Worm (Caenorhabditis elegans) whole organism, midembryonic: ENCODE results near the gene F59A1.6.

ENCODE experiments used
- T22C8.4 ChIP-seq: fragments of 200-800 bp; sonication (Bioruptor generic); IDR thresholded peaks from 2 replicates; pipeline ENCODE4 v1.3.6; 2022; ENCODE audit warnings: missing genetic modification characterization, missing compliant biosample characterization
- cog-1 ChIP-seq: sonication (generic microtip); optimal IDR thresholded peaks from 2 replicates; lab custom pipeline; 2016; ENCODE audit warnings: missing genetic modification characterization, missing compliant biosample characterization
- flt-1 ChIP-seq: fragments of 200-800 bp; sonication (Bioruptor generic); IDR thresholded peaks from 2 replicates; pipeline ENCODE4 v1.3.6; 2022; ENCODE audit warnings: missing genetic modification characterization, missing compliant biosample characterization
- klf-2 ChIP-seq: fragments of 200-800 bp; sonication (Bioruptor generic); conservative IDR thresholded peaks from 2 replicates; pipeline ENCODE4 v1.3.6; 2022; ENCODE audit warnings: missing genetic modification reagents, missing genetic modification characterization, missing compliant biosample characterization
- med-1 ChIP-seq: sonication (generic microtip); optimal IDR thresholded peaks from 2 replicates; lab custom pipeline; 2017; ENCODE audit warnings: missing genetic modification characterization, mild to moderate bottlenecking, missing compliant biosample characterization, antibody characterized with exemption, missing genetic modification reagents; ENCODE audit not compliant: insufficient read depth
- ref-1 ChIP-seq: fragments of 200-800 bp; sonication (Bioruptor generic); conservative IDR thresholded peaks from 2 replicates; pipeline ENCODE4 v1.3.6; 2022; ENCODE audit warnings: missing genetic modification reagents, missing genetic modification characterization, missing compliant biosample characterization
- tab-1 ChIP-seq: fragments of 200-800 bp; sonication (Bioruptor generic); IDR thresholded peaks from 2 replicates; pipeline ENCODE4 v1.3.6; 2022; ENCODE audit warnings: missing genetic modification characterization, missing compliant biosample characterization
- ztf-23 ChIP-seq: fragments of 200-800 bp; sonication (Bioruptor generic); IDR thresholded peaks from 2 replicates; pipeline ENCODE4 v1.3.6; 2022; ENCODE audit warnings: missing genetic modification reagents, missing genetic modification characterization, missing compliant biosample characterization
- ztf-29 ChIP-seq: fragments of 200-800 bp; sonication (Bioruptor generic); IDR thresholded peaks from 2 replicates; pipeline ENCODE4 v1.3.6; 2022; ENCODE audit warnings: missing genetic modification reagents, missing genetic modification characterization, missing compliant biosample characterization

The F59A1.6 gene

DNA sequence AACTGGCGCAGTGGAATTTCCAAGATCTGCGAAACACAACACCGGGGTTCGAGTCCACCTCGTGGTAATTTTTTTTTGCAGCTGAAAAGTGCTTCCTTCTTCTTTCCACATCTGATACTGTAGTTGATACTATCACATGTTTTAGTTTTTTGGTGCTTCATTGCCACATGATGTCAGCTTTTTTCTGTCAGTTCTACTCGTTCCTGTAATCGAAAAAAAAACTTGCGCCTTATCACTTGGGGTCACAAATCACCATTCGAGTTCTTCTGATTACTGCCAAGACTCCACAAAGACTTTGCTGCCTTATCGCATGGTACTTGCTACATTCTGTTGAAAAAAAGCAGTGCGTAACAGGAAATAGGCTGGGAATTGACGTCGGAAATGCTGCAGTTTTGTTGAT lies 36.8 kb downstream of the F59A1.6 start:
- TF ChIP-seq ztf-23 (GFP tag; lab: Robert Waterston, UW) (no peak), ref-1 (no peak), klf-2 (GFP tag; lab: Robert Waterston, UW) (no peak), cog-1 (tag; lab: Kevin White, UChicago) (no peak), T22C8.4 (GFP tag; lab: Robert Waterston, UW) (no peak), ztf-29 (GFP tag; lab: Robert Waterston, UW) (no peak), flt-1 (GFP tag; lab: Robert Waterston, UW) (no peak), tab-1 (GFP tag; lab: Robert Waterston, UW) (no peak), med-1 (no peak)

ce11 chrV:17722553-17722952 lies 37.6 kb downstream of the F59A1.6 start:
- TF ChIP-seq ztf-23 (GFP tag; lab: Robert Waterston, UW) (no peak), cog-1 (tag; lab: Kevin White, UChicago) (no peak), tab-1 (GFP tag; lab: Robert Waterston, UW) (no peak), ztf-29 (GFP tag; lab: Robert Waterston, UW) (no peak), ref-1 (no peak), klf-2 (GFP tag; lab: Robert Waterston, UW) (no peak)

DNA sequence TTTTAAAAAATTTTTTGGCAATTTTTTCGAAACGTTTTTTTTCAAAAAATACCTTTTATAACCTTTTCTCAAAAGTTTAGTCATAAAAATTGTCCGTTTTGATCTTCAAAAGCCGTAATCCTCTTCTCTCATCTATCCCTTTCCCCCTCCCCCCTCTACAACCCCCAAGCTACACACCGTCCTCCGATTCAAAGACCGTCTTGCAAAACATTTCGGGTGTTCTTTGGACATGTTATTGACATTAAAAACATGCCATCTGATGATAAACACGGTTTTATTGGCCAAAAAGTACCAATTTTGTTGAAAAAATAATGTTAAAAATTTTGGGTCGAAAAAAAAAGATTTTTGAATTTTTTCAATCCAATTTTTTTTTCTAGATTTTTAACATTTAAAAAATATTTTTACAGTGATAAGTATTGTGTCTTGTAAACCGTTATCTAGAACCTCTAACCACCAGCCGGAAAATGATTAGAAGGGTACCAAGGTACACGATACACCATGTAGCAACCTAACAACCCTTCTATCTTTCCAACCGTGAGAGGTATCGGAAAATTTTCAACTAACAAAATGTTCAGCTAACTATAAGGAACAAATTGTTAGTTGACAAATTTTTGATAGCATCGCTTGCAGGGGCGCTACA lies 38.3 kb downstream of the F59A1.6 start:
- TF ChIP-seq klf-2 (GFP tag; lab: Robert Waterston, UW) = no peak
- TF ChIP-seq ztf-29 (GFP tag; lab: Robert Waterston, UW) = no peak
- no peak for TF ChIP-seq T22C8.4 (GFP tag; lab: Robert Waterston, UW)
- TF ChIP-seq flt-1 (GFP tag; lab: Robert Waterston, UW) = no peak
- no peak for TF ChIP-seq tab-1 (GFP tag; lab: Robert Waterston, UW)
- no peak for TF ChIP-seq ztf-23 (GFP tag; lab: Robert Waterston, UW)
- no peak for TF ChIP-seq cog-1 (tag; lab: Kevin White, UChicago)
- TF ChIP-seq ref-1 = no peak
- no peak for TF ChIP-seq med-1

- TF ChIP-seq tab-1 (GFP tag; lab: Robert Waterston, UW) = no peak
- TF ChIP-seq cog-1 (tag; lab: Kevin White, UChicago) = no peak
- TF ChIP-seq ref-1 = no peak
- TF ChIP-seq med-1 = no peak
- TF ChIP-seq T22C8.4 (GFP tag; lab: Robert Waterston, UW) = no peak
- TF ChIP-seq flt-1 (GFP tag; lab: Robert Waterston, UW) = no peak
- TF ChIP-seq ztf-23 (GFP tag; lab: Robert Waterston, UW) = no peak
- TF ChIP-seq klf-2 (GFP tag; lab: Robert Waterston, UW) = no peak
- TF ChIP-seq ztf-29 (GFP tag; lab: Robert Waterston, UW) = no peak
Observed at ce11 chrV:17724704-17725103, 39.8 kb downstream of the F59A1.6 start, which contains the start of gene fat-5. TSS of gene fat-5 (plus strand) at chrV:17725004.

DNA sequence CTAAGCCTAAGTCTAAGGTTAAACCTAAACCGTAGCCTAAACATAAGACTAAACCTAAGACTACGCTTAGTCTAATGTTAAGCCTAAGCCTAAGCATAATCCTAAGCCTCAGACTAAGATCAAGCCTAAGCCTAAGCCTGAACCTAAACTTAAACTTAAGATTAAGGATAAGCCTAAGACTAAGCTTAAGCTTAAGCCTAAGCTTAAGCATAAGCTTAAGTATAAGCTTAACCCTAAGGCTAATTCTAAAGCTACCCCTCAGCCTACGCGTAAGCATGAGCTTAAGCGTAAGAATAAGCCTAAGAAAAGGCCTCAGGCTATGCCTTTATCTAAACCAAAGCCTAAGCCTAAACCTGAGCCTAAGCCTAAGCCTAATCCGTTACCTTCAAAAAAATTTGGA lies 43.4 kb downstream of the F59A1.6 start:
- TF ChIP-seq flt-1 (GFP tag; lab: Robert Waterston, UW) = no peak
- TF ChIP-seq klf-2 (GFP tag; lab: Robert Waterston, UW) = no peak

DNA sequence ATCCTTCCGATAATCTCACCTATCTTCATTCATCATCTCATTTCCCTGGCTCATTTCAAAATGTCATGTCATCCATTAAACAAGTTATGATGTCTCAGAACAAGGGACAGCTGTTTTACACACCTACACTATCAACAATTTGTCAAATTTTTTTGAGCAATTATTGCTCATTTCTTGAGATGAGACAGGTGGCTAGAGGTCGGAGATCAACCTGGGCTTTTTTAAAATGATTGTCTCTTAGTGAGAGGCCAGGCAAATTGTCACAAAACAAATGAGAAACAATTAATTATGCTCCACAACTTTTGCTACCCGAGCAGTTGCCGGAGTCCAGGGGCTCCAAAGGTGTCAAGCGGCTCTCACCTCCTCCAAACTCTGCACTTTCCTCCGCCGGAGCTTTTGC lies 43.8 kb downstream of the F59A1.6 start:
- TF ChIP-seq T22C8.4 (GFP tag; lab: Robert Waterston, UW) = no peak
- TF ChIP-seq ztf-29 (GFP tag; lab: Robert Waterston, UW) = no peak
- TF ChIP-seq flt-1 (GFP tag; lab: Robert Waterston, UW) = no peak
- no peak for TF ChIP-seq klf-2 (GFP tag; lab: Robert Waterston, UW)
- TF ChIP-seq ref-1 = no peak
- TF ChIP-seq cog-1 (tag; lab: Kevin White, UChicago) = no peak
- TF ChIP-seq tab-1 (GFP tag; lab: Robert Waterston, UW) = no peak
- no peak for TF ChIP-seq ztf-23 (GFP tag; lab: Robert Waterston, UW)
- TF ChIP-seq med-1 = no peak

ce11 chrV:17732516-17732915 lies 47.6 kb downstream of the F59A1.6 start, which contains the start of gene twk-42:
TSS of gene twk-42 (minus strand) at chrV:17732616.
- TF ChIP-seq ref-1 = no peak
- no peak for TF ChIP-seq med-1
- no peak for TF ChIP-seq tab-1 (GFP tag; lab: Robert Waterston, UW)
- TF ChIP-seq cog-1 (tag; lab: Kevin White, UChicago) = no peak
- no peak for TF ChIP-seq T22C8.4 (GFP tag; lab: Robert Waterston, UW)
- TF ChIP-seq ztf-23 (GFP tag; lab: Robert Waterston, UW) = no peak
- no peak for TF ChIP-seq flt-1 (GFP tag; lab: Robert Waterston, UW)
